Worm (Caenorhabditis elegans): ENCODE measurements around the gene aps-1.

The aps-1 gene

DNA sequence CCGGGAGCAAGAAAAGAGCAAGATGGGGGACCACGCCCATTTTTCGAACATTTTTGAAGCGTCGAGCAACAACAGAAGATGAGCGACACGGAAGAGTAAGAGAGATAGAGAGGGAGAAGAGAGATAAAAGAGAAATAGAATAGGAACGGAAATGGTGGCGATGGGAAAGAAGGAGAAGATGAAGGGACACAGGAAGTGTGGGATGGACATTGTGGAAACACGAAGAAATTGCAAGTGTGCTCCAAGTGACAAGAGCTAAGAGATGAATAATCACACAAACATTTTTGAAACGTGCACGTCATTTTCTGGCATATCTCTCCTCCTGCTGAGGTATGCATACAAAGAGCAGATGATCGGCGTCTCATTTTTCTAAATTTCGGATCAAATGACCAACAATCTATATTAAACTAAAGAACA, 12.8 kb downstream of the aps-1 start (continued):
- TF ChIP-seq dve-1 (tag; optimal IDR thresholded peaks at IDR 0.05) (no peak), syd-9 (tag; optimal IDR thresholded peaks at IDR 0.05) (peak; percentile 36), ceh-14 (tag; optimal IDR thresholded peaks at IDR 0.05) (no peak), T23F11.4 (GFP tag; optimal IDR thresholded peaks at IDR 0.05) (no peak), odd-2 (tag; optimal IDR thresholded peaks at IDR 0.05) (no peak), gmeb-2 (tag; optimal IDR thresholded peaks at IDR 0.05) (no peak), ama-1 (optimal IDR thresholded peaks at IDR 0.05) (no peak), ceh-34 (tag; optimal IDR thresholded peaks at IDR 0.05) (peak; percentile 70), fkh-10 (GFP tag; optimal IDR thresholded peaks at IDR 0.05) (no peak), hlh-30 (tag; optimal IDR thresholded peaks at IDR 0.05; ENCODE audit: insufficient read depth) (no peak), K02D7.2 (tag; optimal IDR thresholded peaks at IDR 0.05) (no peak), ceh-45 (GFP tag; IDR thresholded peaks at IDR 0.05) (no peak), che-1 (tag; optimal IDR thresholded peaks at IDR 0.05) (no peak)

DNA sequence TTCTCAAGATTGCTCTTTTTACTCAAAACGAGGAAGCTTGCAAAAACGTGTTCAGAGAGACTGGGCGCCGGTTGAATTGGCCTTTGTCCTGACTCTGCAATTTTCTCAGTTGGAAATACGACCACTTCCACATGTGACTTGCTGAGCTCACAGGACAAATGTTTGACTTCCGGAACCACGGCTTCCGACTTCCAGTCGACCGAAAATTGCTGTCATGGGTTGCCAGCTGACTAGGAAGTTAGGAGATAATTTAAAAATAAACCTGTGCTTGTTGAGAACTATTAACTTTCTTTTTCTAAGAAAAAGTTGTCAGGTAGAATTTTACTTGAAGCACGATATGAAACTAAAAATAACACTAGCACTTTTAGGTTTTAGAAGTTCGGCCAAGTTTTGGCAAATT, 13.8 kb downstream of the aps-1 start:
- TF ChIP-seq che-1 (tag; optimal IDR thresholded peaks at IDR 0.05) (no peak), pha-2 (tag; optimal IDR thresholded peaks at IDR 0.05) (no peak), nhr-11 (tag; optimal IDR thresholded peaks at IDR 0.05) (no peak), ceh-30 (tag; optimal IDR thresholded peaks at IDR 0.05) (no peak), ceh-9 (tag; optimal IDR thresholded peaks at IDR 0.05) (no peak), unc-55 (GFP tag; optimal IDR thresholded peaks at IDR 0.05) (no peak), sox-4 (tag; optimal IDR thresholded peaks at IDR 0.05) (no peak), hlh-6 (tag; optimal IDR thresholded peaks at IDR 0.05) (no peak), lin-11 (tag; optimal IDR thresholded peaks at IDR 0.05) (no peak), F13H6.1 (tag; optimal IDR thresholded peaks at IDR 0.05) (no peak), tbx-7 (tag; optimal IDR thresholded peaks at IDR 0.05) (no peak), elt-2 (tag; optimal IDR thresholded peaks at IDR 0.05) (no peak), tbx-2 (tag; optimal IDR thresholded peaks at IDR 0.05) (no peak), eyg-1 (tag; optimal IDR thresholded peaks at IDR 0.05) (no peak), ceh-19 (GFP tag; optimal IDR thresholded peaks at IDR 0.05) (no peak)

DNA sequence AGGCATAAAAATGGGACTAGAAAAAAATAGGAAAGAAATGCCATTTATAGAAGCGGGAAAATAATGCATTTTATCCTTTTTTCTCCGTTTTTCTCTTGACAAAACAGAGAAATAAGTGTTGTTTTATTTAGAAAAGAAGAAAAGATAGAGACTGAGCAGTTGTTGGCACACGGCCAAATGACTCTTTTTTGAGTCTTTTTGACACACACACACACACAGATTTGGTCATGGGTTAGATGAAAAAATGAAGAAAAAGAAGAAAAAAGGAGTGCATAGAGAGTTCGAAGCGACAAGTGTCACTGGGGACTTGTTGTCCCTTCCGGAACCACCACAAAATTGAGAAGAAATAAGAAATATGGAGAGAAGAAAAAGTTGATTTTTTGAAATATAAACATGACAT, 15.7 kb downstream of the aps-1 start:
- no peak for TF ChIP-seq K02D7.2 (tag; optimal IDR thresholded peaks at IDR 0.05)
- TF ChIP-seq eyg-1 (tag; optimal IDR thresholded peaks at IDR 0.05) = no peak
- TF ChIP-seq unc-42 (tag; optimal IDR thresholded peaks at IDR 0.05) = peak; percentile 29
- TF ChIP-seq Y22D7AL.16 (tag; optimal IDR thresholded peaks at IDR 0.05) = no peak
- no peak for TF ChIP-seq ceh-31 (tag; optimal IDR thresholded peaks at IDR 0.05)

DNA sequence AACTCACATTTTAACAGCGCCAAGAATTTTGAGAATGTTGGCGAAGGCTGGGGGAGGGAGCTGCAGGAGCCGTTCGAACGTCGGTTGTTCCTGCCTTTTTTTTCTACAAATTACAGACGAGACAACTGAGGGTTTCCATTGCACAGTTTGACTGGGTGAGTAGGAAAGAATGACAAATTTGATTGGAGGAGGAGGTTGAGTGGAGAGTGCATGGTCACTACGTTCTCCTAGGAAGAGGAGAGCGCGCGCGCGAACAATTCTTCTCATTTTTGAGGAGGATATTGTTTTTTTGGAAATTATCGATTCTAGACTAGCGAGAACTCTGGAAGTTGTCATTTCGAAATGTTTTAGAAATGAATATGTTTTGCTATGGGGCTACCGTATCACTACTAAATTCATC, 16.9 kb downstream of the aps-1 start, which contains the start of gene dhs-17:
Gene dhs-17 (minus strand): TSS at position 101 of the 400 bp plus-strand sequence.
- TF ChIP-seq C08G9.2 (tag; optimal IDR thresholded peaks at IDR 0.05) (no peak), ceh-24 (tag; optimal IDR thresholded peaks at IDR 0.05) (no peak), zip-5 (tag; optimal IDR thresholded peaks at IDR 0.05) (no peak), rnt-1 (tag; optimal IDR thresholded peaks at IDR 0.05) (no peak), sdc-2 (tag; optimal IDR thresholded peaks at IDR 0.05) (no peak), ceh-14 (tag; optimal IDR thresholded peaks at IDR 0.05) (no peak), nhr-232 (tag; optimal IDR thresholded peaks at IDR 0.05) (no peak), hlh-6 (tag; optimal IDR thresholded peaks at IDR 0.05) (no peak), ceh-6 (GFP tag; optimal IDR thresholded peaks at IDR 0.05) (no peak), madf-2 (tag; optimal IDR thresholded peaks at IDR 0.05) (no peak), ceh-22 (tag; optimal IDR thresholded peaks at IDR 0.05) (no peak), lim-6 (tag; optimal IDR thresholded peaks at IDR 0.05) (no peak), unc-42 (tag; optimal IDR thresholded peaks at IDR 0.05) (no peak), ceh-30 (tag; optimal IDR thresholded peaks at IDR 0.05) (no peak), ceh-9 (tag; optimal IDR thresholded peaks at IDR 0.05) (no peak)

Measured in whole organism, late embryonic.